Fruit fly (Drosophila melanogaster) whole organism, pupa: ENCODE results near the gene Epp.

Source experiments
- CG32121 ChIP-seq: fragments of 200-800 bp; sonication (Bioruptor generic); IDR thresholded peaks from 2 replicates; pipeline ENCODE4 v1.3.6; 2022; ENCODE audit warnings: missing biosample characterization, missing genetic modification characterization
- CG8159 ChIP-seq: fragments of 200-800 bp; sonication (Bioruptor generic); optimal IDR thresholded peaks from 3 replicates; lab custom pipeline; 2018; ENCODE audit warnings: missing biosample characterization, mild to moderate bottlenecking, missing genetic modification characterization, moderate library complexity
- EcR ChIP-seq: fragments of 200-800 bp; sonication (Bioruptor generic); optimal IDR thresholded peaks from 3 replicates; lab custom pipeline; 2019; ENCODE audit warnings: missing biosample characterization, missing genetic modification characterization, mild to moderate bottlenecking, moderate library complexity, missing genetic modification reagents
- Pif1A ChIP-seq: fragments of 200-800 bp; sonication (Bioruptor generic); optimal IDR thresholded peaks from 3 replicates; lab custom pipeline; 2016; ENCODE audit warnings: missing biosample characterization, missing genetic modification characterization

DNA sequence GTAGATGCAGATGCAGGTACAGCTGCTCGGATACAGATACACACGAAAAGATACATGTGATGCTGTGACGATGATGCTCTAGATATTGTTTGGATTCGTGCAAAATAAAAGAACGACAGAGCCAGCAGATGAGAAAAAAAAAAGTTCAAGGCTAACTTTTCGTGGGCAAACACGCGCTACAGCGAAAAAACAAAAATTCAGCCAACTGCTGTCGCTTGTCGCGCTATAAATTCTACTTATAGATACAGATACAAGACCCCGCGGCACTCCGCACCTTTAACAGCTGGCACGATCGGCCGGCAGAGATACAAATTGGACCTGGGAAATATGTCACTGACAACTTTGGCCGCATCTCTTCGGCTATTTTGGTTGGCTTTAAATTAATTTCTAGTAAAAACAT lies 33.8 kb upstream of the Epp start:
- TF ChIP-seq EcR (GFP tag; lab: Kevin White, UChicago) (no peak), CG8159 (tag; lab: Kevin White, UChicago) (no peak), Pif1A (GFP tag; lab: Kevin White, UChicago) (no peak), CG32121 (GFP tag; lab: Robert Waterston, UW) (peak; percentile 54)
